Worm (Caenorhabditis elegans): Measurements from ENCODE around the gene dhhc-14.
A peak's percentile ranks its signal among the peaks of the same experiment; 100 is the strongest.

dhhc-14 gene

ce11 chrX:8554029-8554428, 2.0 kb downstream of the dhhc-14 start:
- TF ChIP-seq ama-1 (optimal IDR thresholded peaks at IDR 0.05) (no peak), pes-1 (GFP tag; IDR thresholded peaks at IDR 0.05) (no peak), B0310.2 (tag; optimal IDR thresholded peaks at IDR 0.05) (no peak), ceh-36 (tag; optimal IDR thresholded peaks at IDR 0.05) (no peak), tra-4 (tag; optimal IDR thresholded peaks at IDR 0.05) (no peak), flt-1 (GFP tag; IDR thresholded peaks at IDR 0.05) (no peak), F13C5.2 (tag; optimal IDR thresholded peaks at IDR 0.05) (no peak), aly-1 (tag; optimal IDR thresholded peaks at IDR 0.05) (no peak), hnd-1 (tag; optimal IDR thresholded peaks at IDR 0.05) (no peak), ceh-13 (GFP tag; optimal IDR thresholded peaks at IDR 0.05) (no peak), scrt-1 (GFP tag; IDR thresholded peaks at IDR 0.05) (no peak), ets-7 (tag; optimal IDR thresholded peaks at IDR 0.05) (no peak), tbx-11 (GFP tag; IDR thresholded peaks at IDR 0.05) (no peak)

- TF ChIP-seq aly-1 (tag; optimal IDR thresholded peaks at IDR 0.05) (peak; percentile 43), flt-1 (GFP tag; IDR thresholded peaks at IDR 0.05) (no peak), F13C5.2 (tag; optimal IDR thresholded peaks at IDR 0.05) (peak; percentile 45), hmg-4 (GFP tag; optimal IDR thresholded peaks at IDR 0.05) (peak; percentile 43)
Measured at ce11 chrX:8556614-8557196, 4.6 kb downstream of the dhhc-14 start, which contains the start of gene utx-1. TSS of gene utx-1 (plus strand) at chrX:8557146.

- TF ChIP-seq ceh-13 (GFP tag; optimal IDR thresholded peaks at IDR 0.05), result no peak
- no peak for TF ChIP-seq aly-1 (tag; optimal IDR thresholded peaks at IDR 0.05)
- TF ChIP-seq B0310.2 (tag; optimal IDR thresholded peaks at IDR 0.05), result no peak
- TF ChIP-seq hmg-4 (GFP tag; optimal IDR thresholded peaks at IDR 0.05), result no peak
- TF ChIP-seq sea-1 (GFP tag; conservative IDR thresholded peaks at IDR 0.05), result no peak
- TF ChIP-seq ets-7 (tag; optimal IDR thresholded peaks at IDR 0.05), result no peak
- no peak for TF ChIP-seq scrt-1 (GFP tag; IDR thresholded peaks at IDR 0.05)
- TF ChIP-seq tbx-37 (GFP tag; conservative IDR thresholded peaks at IDR 0.05), result no peak
- no peak for TF ChIP-seq tra-4 (tag; optimal IDR thresholded peaks at IDR 0.05)
- no peak for TF ChIP-seq ceh-36 (tag; optimal IDR thresholded peaks at IDR 0.05)
- TF ChIP-seq flt-1 (GFP tag; IDR thresholded peaks at IDR 0.05), result no peak
- TF ChIP-seq hnd-1 (tag; optimal IDR thresholded peaks at IDR 0.05), result no peak
- no peak for TF ChIP-seq F13C5.2 (tag; optimal IDR thresholded peaks at IDR 0.05)
- no peak for TF ChIP-seq tbx-11 (GFP tag; IDR thresholded peaks at IDR 0.05)
- TF ChIP-seq pes-1 (GFP tag; IDR thresholded peaks at IDR 0.05), result no peak
Measured at ce11 chrX:8562586-8562985, 10.5 kb downstream of the dhhc-14 start.

ce11 chrX:8563663-8564450, 11.8 kb downstream of the dhhc-14 start:
- TF ChIP-seq sea-1 (GFP tag; conservative IDR thresholded peaks at IDR 0.05) (no peak), hmbx-1 (tag; optimal IDR thresholded peaks at IDR 0.05) (no peak), ceh-36 (tag; optimal IDR thresholded peaks at IDR 0.05) (no peak), ama-1 (optimal IDR thresholded peaks at IDR 0.05) (no peak), pes-1 (GFP tag; IDR thresholded peaks at IDR 0.05) (no peak), flt-1 (GFP tag; IDR thresholded peaks at IDR 0.05) (no peak), tbx-37 (GFP tag; conservative IDR thresholded peaks at IDR 0.05) (no peak)

- TF ChIP-seq ceh-36 (tag; optimal IDR thresholded peaks at IDR 0.05) (no peak), tbx-37 (GFP tag; conservative IDR thresholded peaks at IDR 0.05) (no peak), tra-4 (tag; optimal IDR thresholded peaks at IDR 0.05) (no peak), ama-1 (optimal IDR thresholded peaks at IDR 0.05) (no peak), flt-1 (GFP tag; IDR thresholded peaks at IDR 0.05) (no peak), pes-1 (GFP tag; IDR thresholded peaks at IDR 0.05) (no peak), ceh-13 (GFP tag; optimal IDR thresholded peaks at IDR 0.05) (no peak), hnd-1 (tag; optimal IDR thresholded peaks at IDR 0.05) (no peak), ets-7 (tag; optimal IDR thresholded peaks at IDR 0.05) (no peak), scrt-1 (GFP tag; IDR thresholded peaks at IDR 0.05) (no peak), sea-1 (GFP tag; conservative IDR thresholded peaks at IDR 0.05) (no peak), aly-1 (tag; optimal IDR thresholded peaks at IDR 0.05) (no peak), hmg-4 (GFP tag; optimal IDR thresholded peaks at IDR 0.05) (no peak), tbx-11 (GFP tag; IDR thresholded peaks at IDR 0.05) (no peak), B0310.2 (tag; optimal IDR thresholded peaks at IDR 0.05) (no peak), F13C5.2 (tag; optimal IDR thresholded peaks at IDR 0.05) (no peak), hmbx-1 (tag; optimal IDR thresholded peaks at IDR 0.05) (no peak)
Measured at ce11 chrX:8564451-8564795, 12.3 kb downstream of the dhhc-14 start.

ce11 chrX:8565810-8566416, 13.8 kb downstream of the dhhc-14 start:
- no peak for TF ChIP-seq tbx-11 (GFP tag; IDR thresholded peaks at IDR 0.05)
- no peak for TF ChIP-seq ceh-13 (GFP tag; optimal IDR thresholded peaks at IDR 0.05)
- no peak for TF ChIP-seq ama-1 (optimal IDR thresholded peaks at IDR 0.05)
- TF ChIP-seq F13C5.2 (tag; optimal IDR thresholded peaks at IDR 0.05), result peak; percentile 21
- peak; percentile 59 for TF ChIP-seq hmg-4 (GFP tag; optimal IDR thresholded peaks at IDR 0.05)
- no peak for TF ChIP-seq pes-1 (GFP tag; IDR thresholded peaks at IDR 0.05)

ce11 chrX:8566521-8567032, 14.5 kb downstream of the dhhc-14 start:
- no peak for TF ChIP-seq hnd-1 (tag; optimal IDR thresholded peaks at IDR 0.05)
- no peak for TF ChIP-seq ceh-13 (GFP tag; optimal IDR thresholded peaks at IDR 0.05)
- TF ChIP-seq sea-1 (GFP tag; conservative IDR thresholded peaks at IDR 0.05), result no peak
- no peak for TF ChIP-seq pes-1 (GFP tag; IDR thresholded peaks at IDR 0.05)
- no peak for TF ChIP-seq aly-1 (tag; optimal IDR thresholded peaks at IDR 0.05)
- TF ChIP-seq tbx-37 (GFP tag; conservative IDR thresholded peaks at IDR 0.05), result no peak

Measured in whole organism, early embryonic.